Fruit fly (Drosophila melanogaster) whole organism: ENCODE results near the gene Sec24CD.

Source experiments
- Dll ChIP-seq: fragments of >200 bp; optimal IDR thresholded peaks from 2 replicates; lab custom pipeline; 2017
- EcR ChIP-seq, 2 experiments: fragments of >200 bp; optimal IDR thresholded peaks; 2 replicates each; lab custom pipeline; 2017; ENCODE audit warnings: missing biosample characterization in 2 of 2, missing genetic modification characterization in 2 of 2, missing genetic modification reagents in 2 of 2
- pan ChIP-seq: fragments of >200 bp; optimal IDR thresholded peaks from 2 replicates; lab custom pipeline; 2017
- psq ChIP-seq: fragments of >200 bp; optimal IDR thresholded peaks from 2 replicates; lab custom pipeline; 2017
- usp ChIP-seq: fragments of >200 bp; optimal IDR thresholded peaks from 2 replicates; lab custom pipeline; 2017; ENCODE audit warnings: missing biosample characterization, missing genetic modification characterization, mixed read lengths

dm6 chr2L:2242783-2243182 is 6.1 kb upstream of the Sec24CD start:
- no peak for TF ChIP-seq usp (GFP tag; lab: Kevin White, UChicago)
- no peak for TF ChIP-seq Dll (lab: Kevin White, UChicago)
- no peak for TF ChIP-seq psq (lab: Kevin White, UChicago)
- TF ChIP-seq EcR (GFP tag; optimal IDR thresholded peaks at IDR 0.05; lab: Kevin White, UChicago), result no peak
- TF ChIP-seq pan (lab: Kevin White, UChicago), result no peak
